Fruit fly (Drosophila melanogaster): Measurements from ENCODE around the gene Cp7Fb.

The Cp7Fb gene

dm6 chrX:8493473-8493872, 19.8 kb downstream of the Cp7Fb start (continued):
- peak; percentile 10 for TF ChIP-seq CG2712 (tag; optimal IDR thresholded peaks at IDR 0.05)
- peak; percentile 41 for TF ChIP-seq Oli (tag; optimal IDR thresholded peaks at IDR 0.05)
- TF ChIP-seq Bgb (GFP tag; IDR thresholded peaks at IDR 0.05; ENCODE audit: partially characterized antibody) = no peak
- peak; percentile 57 for TF ChIP-seq CG2678 (tag; optimal IDR thresholded peaks at IDR 0.05)
- TF ChIP-seq ken (GFP tag; IDR thresholded peaks at IDR 0.05) = no peak
- peak; percentile 34; the same call in 1 of the 2 replicates for TF ChIP-seq CG3847 (GFP tag; IDR thresholded peaks at IDR 0.05)
- TF ChIP-seq CG16863 (GFP tag; optimal IDR thresholded peaks at IDR 0.05) = peak; percentile 1
- no peak for TF ChIP-seq Dll (GFP tag; IDR thresholded peaks at IDR 0.05; ENCODE audit: partially characterized antibody)
- TF ChIP-seq Rfx (GFP tag; IDR thresholded peaks at IDR 0.05) = peak; percentile 78
- peak; percentile 20 for TF ChIP-seq HHEX (GFP tag; optimal IDR thresholded peaks at IDR 0.05)
- TF ChIP-seq CG17612 (GFP tag; IDR thresholded peaks at IDR 0.05) = 0 out of 2 replicates have a peak, but pooled peaks have one; percentile 22
- no peak for TF ChIP-seq Stat92E (GFP tag; optimal IDR thresholded peaks at IDR 0.05)
- TF ChIP-seq CHES-1-like (GFP tag; optimal IDR thresholded peaks at IDR 0.05) = peak; percentile 20
- TF ChIP-seq HmgZ (tag; optimal IDR thresholded peaks at IDR 0.05) = peak; percentile 36
- TF ChIP-seq CG7786 (GFP tag; optimal IDR thresholded peaks at IDR 0.05) = peak; percentile 11
- TF ChIP-seq dmrt99B (tag; optimal IDR thresholded peaks at IDR 0.05) = peak; percentile 38
- TF ChIP-seq dysf (GFP tag; IDR thresholded peaks at IDR 0.05) = peak; percentile 81
- TF ChIP-seq Abd-B (GFP tag; optimal IDR thresholded peaks at IDR 0.05) = peak; percentile 38
- 0 out of 2 replicates have a peak, but pooled peaks have one; percentile 23 for TF ChIP-seq esg (GFP tag; conservative IDR thresholded peaks at IDR 0.05)
- TF ChIP-seq pita (GFP tag; optimal IDR thresholded peaks at IDR 0.05) = no peak
- peak; percentile 65 for TF ChIP-seq sens (GFP tag)
- TF ChIP-seq Bteb2 (GFP tag; optimal IDR thresholded peaks at IDR 0.05) = peak; percentile 46
- TF ChIP-seq wek (GFP tag; optimal IDR thresholded peaks at IDR 0.05) = peak; percentile 34
- TF ChIP-seq bab2 (GFP tag; optimal IDR thresholded peaks at IDR 0.05) = peak; percentile 75
- peak; percentile 13; the same call in 1 of the 2 replicates for TF ChIP-seq E2f2 (GFP tag; IDR thresholded peaks at IDR 0.05)
- peak; percentile 7 for TF ChIP-seq Myb (GFP tag; optimal IDR thresholded peaks at IDR 0.05)
- no peak for TF ChIP-seq ab (GFP tag; optimal IDR thresholded peaks at IDR 0.05)
- no peak for TF ChIP-seq CG11085 (GFP tag; IDR thresholded peaks at IDR 0.05)
- TF ChIP-seq CG30403 (GFP tag; optimal IDR thresholded peaks at IDR 0.05) = peak; percentile 4
- TF ChIP-seq Fer1 (GFP tag; optimal IDR thresholded peaks at IDR 0.05) = peak; percentile 36
- no peak for TF ChIP-seq CG16815 (GFP tag; optimal IDR thresholded peaks at IDR 0.05)
- TF ChIP-seq HLH3B (GFP tag; IDR thresholded peaks at IDR 0.05) = peak; percentile 16; the same call in 1 of the 2 replicates
- TF ChIP-seq Optix (GFP tag; IDR thresholded peaks at IDR 0.05) = 0 out of 3 replicates have a peak, but pooled peaks have one; percentile 27
- TF ChIP-seq sima (GFP tag; optimal IDR thresholded peaks at IDR 0.05) = no peak
- 0 out of 3 replicates have a peak, but pooled peaks have one; percentile 20 for TF ChIP-seq C15 (GFP tag; IDR thresholded peaks at IDR 0.05)
- no peak for TF ChIP-seq gcm2 (GFP tag; optimal IDR thresholded peaks at IDR 0.05)
- peak; percentile 16 for TF ChIP-seq CG13894 (tag; optimal IDR thresholded peaks at IDR 0.05)
- no peak for TF ChIP-seq Trl (optimal IDR thresholded peaks at IDR 0.05)
- peak; percentile 12 for TF ChIP-seq Trl (GFP tag; optimal IDR thresholded peaks at IDR 0.05)
- no peak for TF ChIP-seq CG8388 (GFP tag; optimal IDR thresholded peaks at IDR 0.05)
- TF ChIP-seq ci (GFP tag; IDR thresholded peaks at IDR 0.05) = peak; percentile 26; the same call in 1 of the 3 replicates
- 0 out of 2 replicates have a peak, but pooled peaks have one; percentile 22 for TF ChIP-seq CG7372 (GFP tag; IDR thresholded peaks at IDR 0.05)
- no peak for TF ChIP-seq ewg (GFP tag; optimal IDR thresholded peaks at IDR 0.05)
- TF ChIP-seq Pdp1 (GFP tag; optimal IDR thresholded peaks at IDR 0.05) = peak in 1 of 2 experiments; percentile 32
- TF ChIP-seq unpg (GFP tag; optimal IDR thresholded peaks at IDR 0.05) = peak; percentile 51
- TF ChIP-seq CG32532 (GFP tag; IDR thresholded peaks at IDR 0.05) = peak; percentile 72
- TF ChIP-seq hkb (optimal IDR thresholded peaks at IDR 0.05) = no peak
- peak; percentile 71 for TF ChIP-seq hkb (GFP tag; IDR thresholded peaks at IDR 0.05)
- TF ChIP-seq ttk (GFP tag; IDR thresholded peaks at IDR 0.05) = peak; percentile 43; the same call in 1 of the 2 replicates
- peak; percentile 96 for TF ChIP-seq Med (GFP tag)
- TF ChIP-seq yki (optimal IDR thresholded peaks at IDR 0.05) = no peak
- TF ChIP-seq dmrt11E (tag; optimal IDR thresholded peaks at IDR 0.05) = no peak

All from whole organism, embryonic.